Worm (Caenorhabditis elegans): ENCODE results near the gene srz-70.

- no peak for TF ChIP-seq ccch-3 (GFP tag; optimal IDR thresholded peaks at IDR 0.05)
- no peak for TF ChIP-seq nfyb-1 (GFP tag; IDR thresholded peaks at IDR 0.05)
- TF ChIP-seq unc-62 (GFP tag; optimal IDR thresholded peaks at IDR 0.05), result no peak
- no peak for TF ChIP-seq ZK185.1 (tag; optimal IDR thresholded peaks at IDR 0.05; ENCODE audit: poor library complexity, severe bottlenecking)
- TF ChIP-seq ztf-18 (tag; optimal IDR thresholded peaks at IDR 0.05), result no peak
Observed at ce11 chrIV:3496358-3496757, 17.5 kb upstream of the srz-70 start, which contains the start of gene C09G12.17.

Measured in whole organism, young adult.